Worm (Caenorhabditis elegans): ENCODE data around the gene nhl-3.
A peak's percentile ranks its signal among the peaks of the same experiment; 100 is the strongest.

Gene nhl-3

ce11 chrII:627913-628312, 26.0 kb upstream of the nhl-3 start:
- TF ChIP-seq unc-62 (GFP tag; optimal IDR thresholded peaks at IDR 0.05) (no peak), cnd-1 (tag; optimal IDR thresholded peaks at IDR 0.05) (no peak)

ce11 chrII:627205-627604, 25.3 kb upstream of the nhl-3 start, which contains the start of gene arrd-1:
Gene arrd-1, plus strand, starts transcription at chrII:627505.
- no peak for TF ChIP-seq nhr-12 (tag; optimal IDR thresholded peaks at IDR 0.05)
- TF ChIP-seq lin-32 (GFP tag; optimal IDR thresholded peaks at IDR 0.05) = no peak
- TF ChIP-seq mab-5 (tag; optimal IDR thresholded peaks at IDR 0.05) = no peak
- no peak for TF ChIP-seq lin-13 (tag; optimal IDR thresholded peaks at IDR 0.05)

ce11 chrII:625926-626325, 24.0 kb upstream of the nhl-3 start:
- TF ChIP-seq lin-13 (tag; optimal IDR thresholded peaks at IDR 0.05) (peak; percentile 6), nhr-28 (tag; optimal IDR thresholded peaks at IDR 0.05) (no peak), ceh-43 (GFP tag; optimal IDR thresholded peaks at IDR 0.05) (no peak), mab-5 (tag; optimal IDR thresholded peaks at IDR 0.05) (no peak), mep-1 (tag; optimal IDR thresholded peaks at IDR 0.05) (peak; percentile 53), unc-120 (tag; optimal IDR thresholded peaks at IDR 0.05; ENCODE audit: poor library complexity, severe bottlenecking) (no peak), drap-1 (GFP tag; optimal IDR thresholded peaks at IDR 0.05) (no peak), unc-39 (tag; optimal IDR thresholded peaks at IDR 0.05) (no peak), tbx-8 (GFP tag; optimal IDR thresholded peaks at IDR 0.05) (no peak), snpc-4 (tag; optimal IDR thresholded peaks at IDR 0.05) (no peak), lsy-2 (tag; optimal IDR thresholded peaks at IDR 0.05) (no peak), blmp-1 (tag; optimal IDR thresholded peaks at IDR 0.05) (no peak), unc-62 (GFP tag; optimal IDR thresholded peaks at IDR 0.05) (peak; percentile 42), hlh-1 (tag; optimal IDR thresholded peaks at IDR 0.05) (no peak), M03D4.4 (tag; optimal IDR thresholded peaks at IDR 0.05) (no peak), ceh-39 (tag; optimal IDR thresholded peaks at IDR 0.05) (peak; percentile 13), nhr-2 (tag; optimal IDR thresholded peaks at IDR 0.05) (peak; percentile 90)

- peak; percentile 86 for TF ChIP-seq zip-8 (tag; optimal IDR thresholded peaks at IDR 0.05)
- TF ChIP-seq flh-1 (GFP tag; optimal IDR thresholded peaks at IDR 0.05) = no peak
Measured at ce11 chrII:624443-624842, 22.5 kb upstream of the nhl-3 start, which contains the start of gene T04B8.5. Gene T04B8.5, minus strand, starts transcription at chrII:624543.

- TF ChIP-seq ceh-83 (GFP tag; optimal IDR thresholded peaks at IDR 0.05) = no peak
- TF ChIP-seq unc-39 (tag; optimal IDR thresholded peaks at IDR 0.05) = no peak
- peak; percentile 39 for TF ChIP-seq hlh-1 (tag; optimal IDR thresholded peaks at IDR 0.05)
- TF ChIP-seq drap-1 (GFP tag; optimal IDR thresholded peaks at IDR 0.05) = no peak
- TF ChIP-seq flh-1 (GFP tag; optimal IDR thresholded peaks at IDR 0.05) = no peak
- TF ChIP-seq sem-2 (GFP tag; optimal IDR thresholded peaks at IDR 0.05) = no peak
- TF ChIP-seq ztf-11 (tag; optimal IDR thresholded peaks at IDR 0.05) = no peak
- TF ChIP-seq cnd-1 (tag; optimal IDR thresholded peaks at IDR 0.05) = no peak
- no peak for TF ChIP-seq lsy-2 (tag; optimal IDR thresholded peaks at IDR 0.05)
- TF ChIP-seq sptf-1 (tag; optimal IDR thresholded peaks at IDR 0.05) = peak; percentile 10
- TF ChIP-seq mep-1 (tag; optimal IDR thresholded peaks at IDR 0.05) = peak; percentile 66
- TF ChIP-seq unc-62 (GFP tag; optimal IDR thresholded peaks at IDR 0.05) = peak; percentile 17
- TF ChIP-seq unc-120 (tag; optimal IDR thresholded peaks at IDR 0.05; ENCODE audit: poor library complexity, severe bottlenecking) = peak; percentile 83
- TF ChIP-seq pha-4 (tag; optimal IDR thresholded peaks at IDR 0.05) = peak; percentile 39
- peak; percentile 81 for TF ChIP-seq lin-32 (GFP tag; optimal IDR thresholded peaks at IDR 0.05)
- peak; percentile 61 for TF ChIP-seq ces-1 (GFP tag; optimal IDR thresholded peaks at IDR 0.05)
Measured at ce11 chrII:622478-622877, 20.6 kb upstream of the nhl-3 start.

- no peak for TF ChIP-seq nhr-76 (tag; optimal IDR thresholded peaks at IDR 0.05)
- no peak for TF ChIP-seq flh-1 (GFP tag; optimal IDR thresholded peaks at IDR 0.05)
- no peak for TF ChIP-seq ceh-83 (GFP tag; optimal IDR thresholded peaks at IDR 0.05)
- no peak for TF ChIP-seq pha-4 (tag; optimal IDR thresholded peaks at IDR 0.05)
- TF ChIP-seq cnd-1 (tag; optimal IDR thresholded peaks at IDR 0.05) = no peak
- no peak for TF ChIP-seq zip-8 (tag; optimal IDR thresholded peaks at IDR 0.05)
- TF ChIP-seq mep-1 (tag; optimal IDR thresholded peaks at IDR 0.05) = no peak
- TF ChIP-seq sptf-1 (tag; optimal IDR thresholded peaks at IDR 0.05) = no peak
- no peak for TF ChIP-seq unc-39 (tag; optimal IDR thresholded peaks at IDR 0.05)
- no peak for TF ChIP-seq mab-5 (tag; optimal IDR thresholded peaks at IDR 0.05)
- TF ChIP-seq M03D4.4 (tag; optimal IDR thresholded peaks at IDR 0.05) = no peak
- no peak for TF ChIP-seq ham-2 (GFP tag; optimal IDR thresholded peaks at IDR 0.05)
- no peak for TF ChIP-seq unc-120 (tag; optimal IDR thresholded peaks at IDR 0.05; ENCODE audit: poor library complexity, severe bottlenecking)
- TF ChIP-seq unc-62 (GFP tag; optimal IDR thresholded peaks at IDR 0.05) = no peak
- no peak for TF ChIP-seq mls-2 (tag; optimal IDR thresholded peaks at IDR 0.05)
- TF ChIP-seq nhr-2 (tag; optimal IDR thresholded peaks at IDR 0.05) = no peak
- TF ChIP-seq snpc-4 (tag; optimal IDR thresholded peaks at IDR 0.05) = no peak
- TF ChIP-seq elt-3 (tag; optimal IDR thresholded peaks at IDR 0.05) = no peak
- no peak for TF ChIP-seq lin-13 (tag; optimal IDR thresholded peaks at IDR 0.05)
Measured at ce11 chrII:621141-621540, 19.2 kb upstream of the nhl-3 start.

All from whole organism, mixed stage, embryonic.